Worm (Caenorhabditis elegans) whole organism, L2 larva: Measurements from ENCODE around the gene mam-6.

ENCODE experiments used
- C34F6.9 ChIP-seq: fragments of 150-350 bp; optimal IDR thresholded peaks from 2 replicates; lab custom pipeline; 2014; ENCODE audit warnings: missing biosample characterization, missing genetic modification characterization
- F13H6.1 ChIP-seq: sonication (generic microtip); optimal IDR thresholded peaks from 2 replicates; lab custom pipeline; 2016; ENCODE audit warnings: missing genetic modification characterization, missing compliant biosample characterization
- R02D3.7 ChIP-seq: fragments of 150-350 bp; optimal IDR thresholded peaks from 2 replicates; lab custom pipeline; 2014; ENCODE audit warnings: missing biosample characterization, missing genetic modification characterization
- Y55F3AM.14 ChIP-seq: fragments of 200-800 bp; sonication (Bioruptor generic); optimal IDR thresholded peaks from 2 replicates; lab custom pipeline; 2018; ENCODE audit warnings: mild to moderate bottlenecking, missing genetic modification characterization, missing compliant biosample characterization
- alr-1 ChIP-seq: fragments of 150-350 bp; optimal IDR thresholded peaks from 2 replicates; lab custom pipeline; 2014; ENCODE audit warnings: missing biosample characterization, missing genetic modification characterization
- blmp-1 ChIP-seq: sonication (generic microtip); optimal IDR thresholded peaks from 2 replicates; lab custom pipeline; 2017; ENCODE audit warnings: missing genetic modification characterization, mild to moderate bottlenecking, missing compliant biosample characterization, antibody characterized with exemption, moderate library complexity; ENCODE audit not compliant: insufficient read depth
- ceh-16 ChIP-seq: fragments of 150-350 bp; optimal IDR thresholded peaks from 2 replicates; lab custom pipeline; 2014; ENCODE audit warnings: missing biosample characterization, missing genetic modification characterization
- ceh-82 ChIP-seq: fragments of 150-350 bp; optimal IDR thresholded peaks from 2 replicates; lab custom pipeline; 2014; ENCODE audit warnings: missing biosample characterization, missing genetic modification characterization
- crh-2 ChIP-seq: sonication (generic microtip); optimal IDR thresholded peaks from 2 replicates; lab custom pipeline; 2017; ENCODE audit warnings: missing biosample characterization, missing genetic modification characterization
- dmd-4 ChIP-seq: sonication (generic microtip); optimal IDR thresholded peaks from 2 replicates; lab custom pipeline; 2017; ENCODE audit warnings: missing biosample characterization, missing genetic modification characterization
- elt-3 ChIP-seq: sonication (generic microtip); optimal IDR thresholded peaks from 2 replicates; lab custom pipeline; 2017; ENCODE audit warnings: missing biosample characterization, missing genetic modification characterization
- lin-11 ChIP-seq: fragments of 150-350 bp; sonication (generic microtip); optimal IDR thresholded peaks from 2 replicates; lab custom pipeline; 2014; ENCODE audit warnings: missing biosample characterization, missing genetic modification characterization, inconsistent platforms, mixed read lengths
- lsy-2 ChIP-seq, 2 experiments: fragments of 150-350 bp in 1 of 2; sonication (generic microtip) in 1 of 2; optimal IDR thresholded peaks; 2 replicates each; lab custom pipeline; 2014 to 2017; ENCODE audit warnings: missing biosample characterization in 2 of 2, missing genetic modification characterization in 2 of 2
- mdl-1 ChIP-seq, 2 experiments: fragments of 150-350 bp in 1 of 2; sonication (generic microtip) in 1 of 2; optimal IDR thresholded peaks; 2 replicates each; lab custom pipeline; 2017; ENCODE audit warnings: missing biosample characterization in 2 of 2, missing genetic modification characterization in 2 of 2
- nhr-10 ChIP-seq: sonication (generic microtip); optimal IDR thresholded peaks from 2 replicates; lab custom pipeline; 2017; ENCODE audit warnings: missing biosample characterization, missing genetic modification characterization
- nhr-11 ChIP-seq: fragments of 150-350 bp; optimal IDR thresholded peaks from 2 replicates; lab custom pipeline; 2014; ENCODE audit warnings: missing biosample characterization, missing genetic modification characterization
- nhr-12 ChIP-seq: fragments of 150-350 bp; optimal IDR thresholded peaks from 2 replicates; lab custom pipeline; 2014; ENCODE audit warnings: missing biosample characterization, missing genetic modification characterization
- nhr-129 ChIP-seq: fragments of 150-350 bp; optimal IDR thresholded peaks from 2 replicates; lab custom pipeline; 2014; ENCODE audit warnings: missing biosample characterization, missing genetic modification characterization
- nhr-21 ChIP-seq: fragments of 150-350 bp; optimal IDR thresholded peaks from 2 replicates; lab custom pipeline; 2014; ENCODE audit warnings: missing biosample characterization, missing genetic modification characterization
- nhr-25 ChIP-seq: fragments of 150-350 bp; sonication (generic microtip); optimal IDR thresholded peaks from 3 replicates; lab custom pipeline; 2014; ENCODE audit warnings: missing biosample characterization, missing genetic modification characterization
- nhr-77 ChIP-seq: fragments of 150-350 bp; optimal IDR thresholded peaks from 2 replicates; lab custom pipeline; 2014; ENCODE audit warnings: missing biosample characterization, missing genetic modification characterization
- sem-4 ChIP-seq: fragments of 150-350 bp; optimal IDR thresholded peaks from 2 replicates; lab custom pipeline; 2014; ENCODE audit warnings: missing biosample characterization, missing genetic modification reagents, missing genetic modification characterization
- skn-1 ChIP-seq: sonication (generic microtip); optimal IDR thresholded peaks from 2 replicates; lab custom pipeline; 2017; ENCODE audit warnings: missing biosample characterization, missing genetic modification characterization
- sma-3 ChIP-seq: sonication (generic microtip); optimal IDR thresholded peaks from 2 replicates; lab custom pipeline; 2016; ENCODE audit warnings: missing genetic modification reagents, missing genetic modification characterization, missing compliant biosample characterization
- sma-9 ChIP-seq, 2 experiments: fragments of 150-350 bp in 1 of 2; sonication (generic microtip) in 1 of 2; optimal IDR thresholded peaks; 2 replicates each; lab custom pipeline; 2014 to 2016; ENCODE audit warnings: missing genetic modification characterization in 2 of 2, mild to moderate bottlenecking in 1 of 2, missing biosample characterization in 1 of 2, missing compliant biosample characterization in 1 of 2, missing genetic modification reagents in 1 of 2, moderate library complexity in 1 of 2
- snpc-4 ChIP-seq: fragments of 150-350 bp; optimal IDR thresholded peaks from 2 replicates; lab custom pipeline; 2014; ENCODE audit warnings: missing biosample characterization, missing genetic modification characterization
- unc-39 ChIP-seq: fragments of 150-350 bp; optimal IDR thresholded peaks from 2 replicates; lab custom pipeline; 2014; ENCODE audit warnings: missing biosample characterization, missing genetic modification characterization
- unc-55 ChIP-seq: fragments of 150-350 bp; sonication (generic microtip); optimal IDR thresholded peaks from 3 replicates; lab custom pipeline; 2014; ENCODE audit warnings: missing biosample characterization, missing genetic modification reagents, missing genetic modification characterization
- unc-62 ChIP-seq: fragments of 150-350 bp; optimal IDR thresholded peaks from 2 replicates; lab custom pipeline; 2014; ENCODE audit warnings: missing biosample characterization, missing genetic modification reagents, missing genetic modification characterization
- ztf-1 ChIP-seq: fragments of 200-800 bp; sonication (Bioruptor generic); conservative IDR thresholded peaks from 2 replicates; pipeline ENCODE4 v1.3.6; 2022; ENCODE audit warnings: missing genetic modification characterization, missing compliant biosample characterization
- ztf-11 ChIP-seq: sonication (generic microtip); optimal IDR thresholded peaks from 2 replicates; lab custom pipeline; 2017; ENCODE audit warnings: missing biosample characterization, missing genetic modification characterization
- ztf-4 ChIP-seq: fragments of 150-350 bp; optimal IDR thresholded peaks from 2 replicates; lab custom pipeline; 2014; ENCODE audit warnings: missing biosample characterization, missing genetic modification characterization

mam-6 gene

DNA sequence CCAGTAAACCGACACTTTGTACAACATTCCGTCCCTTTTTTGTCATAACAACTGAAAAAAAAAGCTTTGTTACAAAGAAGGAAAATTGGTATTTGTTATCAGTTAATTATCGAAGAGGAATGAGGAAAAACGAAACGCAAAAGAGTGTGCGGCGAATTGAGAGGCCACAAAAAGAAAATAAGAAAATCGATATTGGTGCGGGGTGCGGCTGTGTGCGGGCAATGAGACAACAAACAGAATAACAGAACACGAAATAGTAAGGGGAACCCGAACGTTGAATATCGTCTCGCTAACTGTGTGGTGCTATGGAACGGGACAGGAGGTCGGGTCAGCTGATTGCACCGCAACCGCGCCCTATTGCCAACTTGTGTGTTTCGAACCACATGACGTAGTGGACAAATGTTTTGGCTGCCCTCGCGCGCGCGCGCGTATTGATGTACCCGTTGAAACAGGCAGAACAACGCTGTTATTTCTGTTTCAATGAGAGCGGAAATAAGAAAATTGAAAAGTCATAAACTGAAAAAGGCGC is 28.5 kb downstream of the mam-6 start, which contains the start of gene C18B12.4 (continued):
- TF ChIP-seq nhr-12 (no peak), R02D3.7 (tag; lab: Kevin White, UChicago) (no peak), unc-62 (no peak), crh-2 (peak; percentile 91), snpc-4 (tag; lab: Kevin White, UChicago) (peak; percentile 78), skn-1 (tag; lab: Kevin White, UChicago) (no peak), ztf-1 (GFP tag; lab: Robert Waterston, UW) (no peak), unc-39 (no peak), lin-11 (tag; lab: Kevin White, UChicago) (peak; percentile 79), ztf-11 (tag; lab: Kevin White, UChicago) (no peak), sem-4 (tag; lab: Kevin White, UChicago) (peak; percentile 79), unc-55 (GFP tag; lab: Kevin White, UChicago) (peak; percentile 55), Y55F3AM.14 (GFP tag; lab: Kevin White, UChicago) (peak; percentile 85)

- TF ChIP-seq sma-9 (GFP tag; optimal IDR thresholded peaks at IDR 0.05; lab: Kevin White, UChicago) (peak; percentile 6), sma-9 (tag; optimal IDR thresholded peaks at IDR 0.05; lab: Kevin White, UChicago) (no peak), mdl-1 (tag; optimal IDR thresholded peaks at IDR 0.05; lab: Kevin White, UChicago) (no peak)
Measured at ce11 chrX:15039696-15040212, 29.4 kb downstream of the mam-6 start.

DNA sequence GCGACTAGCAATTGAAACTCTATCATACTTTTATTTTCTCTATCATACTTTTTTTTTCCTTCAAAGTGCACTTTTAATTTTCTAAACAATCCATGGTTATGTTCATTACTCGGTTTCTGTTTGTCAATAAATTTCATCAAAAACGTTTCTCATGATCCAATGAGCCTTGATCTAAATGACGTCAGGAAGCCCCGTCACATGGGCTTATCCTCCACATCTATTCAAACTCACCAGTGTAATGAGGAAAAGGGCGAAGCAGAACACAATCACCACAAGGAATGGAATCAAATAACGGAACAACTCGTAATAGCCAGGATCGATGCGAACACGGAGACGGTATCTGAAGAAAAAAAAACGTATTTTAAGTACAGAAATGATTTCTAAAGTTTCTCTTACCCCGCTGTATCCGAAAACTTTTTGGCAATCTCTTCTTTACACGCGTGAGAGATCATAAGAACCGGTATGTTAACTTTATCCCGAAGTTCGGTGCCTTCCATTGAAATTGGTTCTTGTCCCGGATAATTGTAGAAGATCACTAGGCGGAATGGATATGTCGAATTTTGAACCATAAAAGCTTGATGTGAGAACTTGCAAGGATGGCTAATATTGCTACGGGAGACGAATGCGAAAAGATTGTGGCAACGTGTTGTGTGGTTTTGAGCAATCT is 30.0 kb downstream of the mam-6 start:
- peak; percentile 25 for TF ChIP-seq C34F6.9 (tag; lab: Kevin White, UChicago)
- peak; percentile 53 for TF ChIP-seq sma-9 (GFP tag; optimal IDR thresholded peaks at IDR 0.05; lab: Kevin White, UChicago)
- TF ChIP-seq sma-9 (tag; optimal IDR thresholded peaks at IDR 0.05; lab: Kevin White, UChicago): no peak
- TF ChIP-seq lsy-2 (tag; optimal IDR thresholded peaks at IDR 0.05; lab: Kevin White, UChicago): peak in 1 of 2 experiments; percentile 34
- no peak for TF ChIP-seq ceh-82 (tag; lab: Kevin White, UChicago)
- TF ChIP-seq nhr-10 (tag; lab: Kevin White, UChicago): no peak
- TF ChIP-seq nhr-129 (tag; lab: Kevin White, UChicago): peak; percentile 51
- TF ChIP-seq, all 48 proteins: peak for 4

ce11 chrX:15036287-15036686 is 32.9 kb downstream of the mam-6 start:
- TF ChIP-seq elt-3 (tag; lab: Kevin White, UChicago): no peak
- TF ChIP-seq nhr-10 (tag; lab: Kevin White, UChicago): no peak
- TF ChIP-seq skn-1 (tag; lab: Kevin White, UChicago): no peak
- no peak for TF ChIP-seq C34F6.9 (tag; lab: Kevin White, UChicago)
- TF ChIP-seq nhr-25 (tag; lab: Kevin White, UChicago): peak; percentile 30
- no peak for TF ChIP-seq ceh-16 (tag; lab: Kevin White, UChicago)
- no peak for TF ChIP-seq F13H6.1 (tag; lab: Kevin White, UChicago)
- TF ChIP-seq ztf-4 (tag; lab: Kevin White, UChicago): peak; percentile 16
- TF ChIP-seq lsy-2 (tag; optimal IDR thresholded peaks at IDR 0.05; lab: Kevin White, UChicago): peak in 1 of 2 experiments; percentile 6

ce11 chrX:15035748-15036147 is 33.4 kb downstream of the mam-6 start:
- TF ChIP-seq nhr-129 (tag; lab: Kevin White, UChicago) (no peak), sem-4 (tag; lab: Kevin White, UChicago) (no peak), sma-3 (GFP tag; lab: Kevin White, UChicago) (no peak), lsy-2 (tag; optimal IDR thresholded peaks at IDR 0.05; lab: Kevin White, UChicago) (no peak), nhr-21 (no peak), ztf-4 (tag; lab: Kevin White, UChicago) (no peak), nhr-77 (tag; lab: Kevin White, UChicago) (no peak), R02D3.7 (tag; lab: Kevin White, UChicago) (no peak), skn-1 (tag; lab: Kevin White, UChicago) (no peak), alr-1 (tag; lab: Kevin White, UChicago) (no peak), blmp-1 (tag; lab: Kevin White, UChicago) (no peak), dmd-4 (tag; lab: Kevin White, UChicago) (no peak), ztf-11 (tag; lab: Kevin White, UChicago) (no peak), lin-11 (tag; lab: Kevin White, UChicago) (no peak), ceh-16 (tag; lab: Kevin White, UChicago) (no peak), nhr-11 (no peak)
